Worm (Caenorhabditis elegans) whole organism, L4 larva: ENCODE measurements around the gene mlt-11.
A peak's percentile ranks its signal among the peaks of the same experiment; 100 is the strongest.

Experiments used
- F10B5.3 ChIP-seq: sonication (generic microtip); optimal IDR thresholded peaks from 2 replicates; lab custom pipeline; 2016; ENCODE audit warnings: mild to moderate bottlenecking, missing genetic modification characterization, missing compliant biosample characterization
- F37D6.2 ChIP-seq: sonication (generic microtip); optimal IDR thresholded peaks from 2 replicates; lab custom pipeline; 2016; ENCODE audit warnings: mild to moderate bottlenecking, missing genetic modification characterization, missing compliant biosample characterization
- F44E2.7 ChIP-seq: fragments of 200-800 bp; sonication (Bioruptor generic); IDR thresholded peaks from 2 replicates; pipeline ENCODE4 v2.1.2; 2022; ENCODE audit warnings: missing genetic modification characterization, missing compliant biosample characterization
- F49E8.2 ChIP-seq: sonication (generic microtip); optimal IDR thresholded peaks from 2 replicates; lab custom pipeline; 2016; ENCODE audit warnings: missing compliant biosample characterization, mild to moderate bottlenecking, missing genetic modification characterization, borderline replicate concordance
- T20F7.1 ChIP-seq: fragments of 200-800 bp; sonication (Bioruptor generic); optimal IDR thresholded peaks from 2 replicates; lab custom pipeline; 2018; ENCODE audit warnings: mild to moderate bottlenecking, missing genetic modification characterization, missing compliant biosample characterization
- Y105C5A.15 ChIP-seq: fragments of 200-800 bp; sonication (Bioruptor generic); IDR thresholded peaks from 2 replicates; pipeline ENCODE4 v1.3.6; 2022; ENCODE audit warnings: missing genetic modification characterization, missing compliant biosample characterization
- Y48G9A.11 ChIP-seq: fragments of 200-800 bp; sonication (Bioruptor generic); IDR thresholded peaks from 2 replicates; pipeline ENCODE4 v1.3.6; 2022; ENCODE audit warnings: missing genetic modification reagents, missing genetic modification characterization, missing compliant biosample characterization
- ZK546.5 ChIP-seq, 2 experiments: sonication (generic microtip); optimal IDR thresholded peaks; 2 replicates each; lab custom pipeline; 2017; ENCODE audit warnings: missing biosample characterization in 2 of 2, missing genetic modification characterization in 2 of 2
- aha-1 ChIP-seq: fragments of 150-350 bp; peaks from one replicate; lab custom pipeline; 2014; ENCODE audit warnings: missing biosample characterization, missing genetic modification characterization
- arid-1 ChIP-seq: fragments of 200-800 bp; sonication (Bioruptor generic); conservative IDR thresholded peaks from 2 replicates; pipeline ENCODE4 v1.3.6; 2022; ENCODE audit warnings: missing genetic modification reagents, missing genetic modification characterization, missing compliant biosample characterization
- attf-4 ChIP-seq: sonication (generic microtip); optimal IDR thresholded peaks from 3 replicates; lab custom pipeline; 2017; ENCODE audit warnings: missing biosample characterization, missing genetic modification characterization
- ceh-20 ChIP-seq: fragments of 200-800 bp; sonication (Bioruptor generic); IDR thresholded peaks from 2 replicates; pipeline ENCODE4 v1.3.6; 2022; ENCODE audit warnings: missing genetic modification reagents, missing genetic modification characterization, missing compliant biosample characterization
- ceh-44 ChIP-seq: fragments of 200-800 bp; sonication (Bioruptor generic); IDR thresholded peaks from 2 replicates; pipeline ENCODE4 v1.3.6; 2022; ENCODE audit warnings: missing genetic modification reagents, missing genetic modification characterization, missing compliant biosample characterization
- ctbp-1 ChIP-seq: fragments of 200-800 bp; sonication (Bioruptor generic); IDR thresholded peaks from 2 replicates; pipeline ENCODE4 v1.3.6; 2022; ENCODE audit warnings: missing genetic modification reagents, missing genetic modification characterization, missing compliant biosample characterization
- daf-16 ChIP-seq, 3 experiments: sonication (generic microtip); optimal IDR thresholded peaks; 2 replicates each; lab custom pipeline; 2016 to 2017; ENCODE audit warnings: missing genetic modification characterization in 3 of 3, missing genetic modification reagents in 3 of 3, mild to moderate bottlenecking in 2 of 3, missing compliant biosample characterization in 2 of 3, missing biosample characterization in 1 of 3, moderate library complexity in 1 of 3
- daf-19 ChIP-seq: fragments of 200-800 bp; sonication (Bioruptor generic); conservative IDR thresholded peaks from 2 replicates; pipeline ENCODE4 v1.3.6; 2022; ENCODE audit warnings: missing genetic modification characterization, missing compliant biosample characterization
- dmd-6 ChIP-seq: fragments of 200-800 bp; sonication (Bioruptor generic); IDR thresholded peaks from 2 replicates; pipeline ENCODE4 v1.3.6; 2022; ENCODE audit warnings: missing genetic modification reagents, missing genetic modification characterization, missing compliant biosample characterization
- dpl-1 ChIP-seq: fragments of 150-350 bp; optimal IDR thresholded peaks from 2 replicates; lab custom pipeline; 2014; ENCODE audit warnings: missing biosample characterization, missing genetic modification reagents, missing genetic modification characterization
- dve-1 ChIP-seq: sonication (generic microtip); optimal IDR thresholded peaks from 2 replicates; lab custom pipeline; 2017; ENCODE audit warnings: antibody characterized with exemption, mild to moderate bottlenecking, missing genetic modification characterization, missing compliant biosample characterization; ENCODE audit not compliant: insufficient read depth
- egl-43 ChIP-seq: fragments of 200-800 bp; sonication (Bioruptor generic); IDR thresholded peaks from 2 replicates; pipeline ENCODE4 v1.3.6; 2022; ENCODE audit warnings: missing genetic modification reagents, missing genetic modification characterization, missing compliant biosample characterization
- gei-8 ChIP-seq: fragments of 200-800 bp; sonication (Bioruptor generic); optimal IDR thresholded peaks from 2 replicates; lab custom pipeline; 2018; ENCODE audit warnings: mild to moderate bottlenecking, missing genetic modification characterization, missing compliant biosample characterization
- jun-1 ChIP-seq: fragments of 150-350 bp; optimal IDR thresholded peaks from 2 replicates; lab custom pipeline; 2014; ENCODE audit warnings: missing biosample characterization, missing genetic modification reagents, missing genetic modification characterization
- lin-13 ChIP-seq: fragments of 150-350 bp; optimal IDR thresholded peaks from 2 replicates; lab custom pipeline; 2014; ENCODE audit warnings: missing biosample characterization, missing genetic modification reagents, missing genetic modification characterization
- lin-15B ChIP-seq: fragments of 150-350 bp; sonication (generic microtip); optimal IDR thresholded peaks from 3 replicates; lab custom pipeline; 2014; ENCODE audit warnings: missing biosample characterization, missing genetic modification characterization
- lin-39 ChIP-seq: fragments of 150-350 bp; optimal IDR thresholded peaks from 2 replicates; lab custom pipeline; 2014; ENCODE audit warnings: missing biosample characterization, missing genetic modification reagents, missing genetic modification characterization
- lir-3 ChIP-seq: sonication (generic microtip); optimal IDR thresholded peaks from 2 replicates; lab custom pipeline; 2016; ENCODE audit warnings: mild to moderate bottlenecking, missing genetic modification characterization, missing compliant biosample characterization
- lsy-2 ChIP-seq, 2 experiments: fragments of 150-350 bp in 1 of 2; sonication (generic microtip) in 1 of 2; optimal IDR thresholded peaks; 2 replicates each; lab custom pipeline; 2014 to 2017; ENCODE audit warnings: missing biosample characterization in 2 of 2, missing genetic modification characterization in 2 of 2
- mdt-29 ChIP-seq: fragments of 200-800 bp; sonication (Bioruptor generic); IDR thresholded peaks from 2 replicates; pipeline ENCODE4 v1.3.6; 2022; ENCODE audit warnings: missing genetic modification reagents, missing genetic modification characterization, missing compliant biosample characterization
- nhr-11 ChIP-seq: fragments of 150-350 bp; optimal IDR thresholded peaks from 2 replicates; lab custom pipeline; 2014; ENCODE audit warnings: missing biosample characterization, missing genetic modification characterization
- nhr-111 ChIP-seq: fragments of 200-800 bp; sonication (Bioruptor generic); optimal IDR thresholded peaks from 2 replicates; lab custom pipeline; 2018; ENCODE audit warnings: mild to moderate bottlenecking, missing genetic modification characterization, missing compliant biosample characterization
- nhr-237 ChIP-seq: sonication (generic microtip); optimal IDR thresholded peaks from 2 replicates; lab custom pipeline; 2017; ENCODE audit warnings: missing biosample characterization, missing genetic modification characterization
- nhr-28 ChIP-seq: fragments of 150-350 bp; optimal IDR thresholded peaks from 2 replicates; lab custom pipeline; 2014; ENCODE audit warnings: missing biosample characterization, missing genetic modification characterization
- nhr-42 ChIP-seq: fragments of 200-800 bp; sonication (Bioruptor generic); IDR thresholded peaks from 2 replicates; pipeline ENCODE4 v1.3.6; 2022; ENCODE audit warnings: missing genetic modification characterization, missing compliant biosample characterization
- nhr-48 ChIP-seq: sonication (generic microtip); optimal IDR thresholded peaks from 2 replicates; lab custom pipeline; 2016; ENCODE audit warnings: mild to moderate bottlenecking, missing genetic modification characterization, missing compliant biosample characterization
- nhr-77 ChIP-seq: fragments of 150-350 bp; optimal IDR thresholded peaks from 2 replicates; lab custom pipeline; 2014; ENCODE audit warnings: missing biosample characterization, missing genetic modification characterization
- pha-4 ChIP-seq, 2 experiments: fragments of 150-350 bp in 1 of 2; fragments of 200-800 bp in 1 of 2; sonication (Bioruptor generic) in 1 of 2; IDR thresholded peaks in 1 of 2; optimal IDR thresholded peaks in 1 of 2; 2 replicates each; pipeline versions ENCODE4 v1.3.6 to Lab custom; 2014 to 2022; ENCODE audit warnings: missing genetic modification characterization in 2 of 2, missing genetic modification reagents in 2 of 2, missing biosample characterization in 1 of 2, missing compliant biosample characterization in 1 of 2
- php-3 ChIP-seq: fragments of 200-800 bp; sonication (Bioruptor generic); IDR thresholded peaks from 2 replicates; pipeline ENCODE4 v1.3.6; 2022; ENCODE audit warnings: missing genetic modification reagents, missing genetic modification characterization, missing compliant biosample characterization
- set-16 ChIP-seq: fragments of 200-800 bp; sonication (Bioruptor generic); IDR thresholded peaks from 2 replicates; pipeline ENCODE4 v1.3.6; 2022; ENCODE audit warnings: missing genetic modification reagents, missing genetic modification characterization, missing compliant biosample characterization
- snpc-1.2 ChIP-seq: fragments of 200-800 bp; sonication (Bioruptor generic); IDR thresholded peaks from 2 replicates; pipeline ENCODE4 v1.3.6; 2022; ENCODE audit warnings: missing genetic modification reagents, missing genetic modification characterization, missing compliant biosample characterization
- spr-3 ChIP-seq: fragments of 200-800 bp; sonication (Bioruptor generic); optimal IDR thresholded peaks from 2 replicates; lab custom pipeline; 2018; ENCODE audit warnings: mild to moderate bottlenecking, missing genetic modification characterization, missing compliant biosample characterization
- tag-97 ChIP-seq: fragments of 200-800 bp; sonication (Bioruptor generic); IDR thresholded peaks from 2 replicates; pipeline ENCODE4 v1.3.6; 2022; ENCODE audit warnings: missing genetic modification characterization, missing compliant biosample characterization
- tra-1 ChIP-seq: fragments of 200-800 bp; sonication (Bioruptor generic); IDR thresholded peaks from 2 replicates; pipeline ENCODE4 v1.3.6; 2022; ENCODE audit warnings: missing genetic modification reagents, missing genetic modification characterization, missing compliant biosample characterization
- unc-130 ChIP-seq: sonication (generic microtip); optimal IDR thresholded peaks from 2 replicates; lab custom pipeline; 2016; ENCODE audit warnings: missing genetic modification reagents, missing genetic modification characterization, missing compliant biosample characterization
- unc-39 ChIP-seq: sonication (generic microtip); optimal IDR thresholded peaks from 2 replicates; lab custom pipeline; 2017; ENCODE audit warnings: missing biosample characterization, missing genetic modification characterization
- unc-62 ChIP-seq, 3 experiments: fragments of 150-350 bp in 1 of 3; sonication (generic microtip); optimal IDR thresholded peaks in 2 of 3; peaks in 1 of 3; 1 replicate in 1 of 3; 2 replicates in 2 of 3; lab custom pipeline; 2014 to 2017; ENCODE audit warnings: missing biosample characterization in 3 of 3, missing genetic modification characterization in 3 of 3, missing genetic modification reagents in 3 of 3, missing genotype in 1 of 3
- zag-1 ChIP-seq: fragments of 150-350 bp; optimal IDR thresholded peaks from 2 replicates; lab custom pipeline; 2014; ENCODE audit warnings: missing biosample characterization, missing genetic modification characterization
- zfp-2 ChIP-seq: sonication (generic microtip); optimal IDR thresholded peaks from 2 replicates; lab custom pipeline; 2016; ENCODE audit warnings: mild to moderate bottlenecking, missing genetic modification characterization, missing compliant biosample characterization
- zfp-3 ChIP-seq: fragments of 200-800 bp; sonication (Bioruptor generic); conservative IDR thresholded peaks from 2 replicates; pipeline ENCODE4 v1.3.6; 2022; ENCODE audit warnings: missing genetic modification reagents, missing genetic modification characterization, missing compliant biosample characterization
- zip-11 ChIP-seq: fragments of 200-800 bp; sonication (Bioruptor generic); IDR thresholded peaks from 2 replicates; pipeline ENCODE4 v1.3.6; 2022; ENCODE audit warnings: missing genetic modification characterization, missing compliant biosample characterization
- ztf-7 ChIP-seq: fragments of 150-350 bp; optimal IDR thresholded peaks from 2 replicates; lab custom pipeline; 2014; ENCODE audit warnings: missing biosample characterization, missing genetic modification characterization

The mlt-11 gene

DNA sequence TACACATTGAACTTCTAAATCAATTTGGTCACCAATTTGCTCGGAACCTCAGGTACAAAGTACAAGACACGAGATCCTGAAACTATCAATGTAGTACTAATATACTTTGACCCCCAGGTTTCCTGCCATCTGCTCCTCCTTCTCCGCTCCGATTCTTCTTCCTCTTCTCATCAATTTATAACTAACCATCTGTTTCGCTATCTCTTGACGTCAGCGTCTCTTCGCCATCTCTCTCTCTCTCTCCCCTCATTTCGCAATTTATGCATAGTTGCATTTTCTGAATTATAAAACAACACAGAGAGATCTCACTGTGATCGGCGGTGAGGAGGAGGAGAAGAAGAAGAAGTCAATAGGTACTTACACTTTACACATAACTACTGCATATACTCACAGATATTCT is 44.7 kb downstream of the mlt-11 start (continued):
- no peak for TF ChIP-seq unc-130
- no peak for TF ChIP-seq Y48G9A.11 (GFP tag; lab: Robert Waterston, UW)
- TF ChIP-seq lsy-2 (tag; optimal IDR thresholded peaks at IDR 0.05; lab: Kevin White, UChicago) = peak in 1 of 2 experiments; percentile 49
- TF ChIP-seq unc-62 (GFP tag; optimal IDR thresholded peaks at IDR 0.05 in 1 of 2; lab: Kevin White, UChicago) = peak in 1 of 2 experiments; percentile 15
- no peak for TF ChIP-seq unc-62 (tag; optimal IDR thresholded peaks at IDR 0.05; lab: Kevin White, UChicago)
- no peak for TF ChIP-seq ceh-44
- no peak for TF ChIP-seq attf-4
- TF ChIP-seq snpc-1.2 (GFP tag; lab: Robert Waterston, UW) = no peak
- no peak for TF ChIP-seq F37D6.2 (tag; lab: Kevin White, UChicago)
- TF ChIP-seq ctbp-1 (GFP tag; lab: Robert Waterston, UW) = 0 out of 2 replicates have a peak, but pooled peaks have one; percentile 8
- peak; percentile 41; the same call in 1 of the 2 replicates for TF ChIP-seq ceh-20 (GFP tag; lab: Robert Waterston, UW)
- no peak for TF ChIP-seq lir-3 (tag; lab: Kevin White, UChicago)
- no peak for TF ChIP-seq nhr-48
- no peak for TF ChIP-seq zfp-2 (tag; lab: Kevin White, UChicago)
- no peak for TF ChIP-seq daf-16 (GFP tag; optimal IDR thresholded peaks at IDR 0.05; lab: Kevin White, UChicago)
- TF ChIP-seq daf-16 (tag; optimal IDR thresholded peaks at IDR 0.05; lab: Kevin White, UChicago) = peak; percentile 20
- no peak for TF ChIP-seq F10B5.3
- no peak for TF ChIP-seq tag-97 (GFP tag; lab: Robert Waterston, UW)
- TF ChIP-seq F49E8.2 = no peak
- TF ChIP-seq arid-1 = no peak
- TF ChIP-seq nhr-28 (tag; lab: Kevin White, UChicago) = peak; percentile 40
- TF ChIP-seq dve-1 (tag; lab: Kevin White, UChicago) = no peak
- no peak for TF ChIP-seq nhr-111 (GFP tag; lab: Kevin White, UChicago)
- TF ChIP-seq tra-1 = no peak
- TF ChIP-seq ztf-7 = no peak
- TF ChIP-seq pha-4 (GFP tag; IDR thresholded peaks at IDR 0.05; lab: Robert Waterston, UW) = no peak
- TF ChIP-seq pha-4 (tag; optimal IDR thresholded peaks at IDR 0.05; lab: Kevin White, UChicago) = no peak
- TF ChIP-seq T20F7.1 (GFP tag; lab: Kevin White, UChicago) = no peak
- TF ChIP-seq lin-39 = no peak
- TF ChIP-seq jun-1 (tag; lab: Kevin White, UChicago) = no peak
- no peak for TF ChIP-seq nhr-77
- TF ChIP-seq php-3 (GFP tag; lab: Robert Waterston, UW) = no peak
- TF ChIP-seq spr-3 = no peak
- no peak for TF ChIP-seq nhr-237 (tag; lab: Kevin White, UChicago)
- TF ChIP-seq dpl-1 (GFP tag; lab: Kevin White, UChicago) = peak; percentile 10
- TF ChIP-seq nhr-11 (tag; lab: Kevin White, UChicago) = peak; percentile 39
- TF ChIP-seq lin-13 (GFP tag; lab: Kevin White, UChicago) = no peak
- TF ChIP-seq daf-19 (GFP tag; lab: Robert Waterston, UW) = no peak
- no peak for TF ChIP-seq F44E2.7
- TF ChIP-seq gei-8 (GFP tag; lab: Kevin White, UChicago) = no peak
- no peak for TF ChIP-seq Y105C5A.15 (GFP tag; lab: Robert Waterston, UW)

- no peak for TF ChIP-seq lin-15B (tag; lab: Kevin White, UChicago)
- TF ChIP-seq F37D6.2 (tag; lab: Kevin White, UChicago) = no peak
- TF ChIP-seq egl-43 (GFP tag; lab: Robert Waterston, UW) = no peak
- peak; percentile 73 for TF ChIP-seq nhr-77
- TF ChIP-seq set-16 (GFP tag; lab: Robert Waterston, UW) = no peak
- TF ChIP-seq mdt-29 (GFP tag; lab: Robert Waterston, UW) = no peak
- no peak for TF ChIP-seq ZK546.5 (tag; optimal IDR thresholded peaks at IDR 0.05; lab: Kevin White, UChicago)
- TF ChIP-seq zfp-3 (GFP tag; lab: Robert Waterston, UW) = no peak
- peak; percentile 96 for TF ChIP-seq dve-1 (tag; lab: Kevin White, UChicago)
- no peak for TF ChIP-seq Y48G9A.11 (GFP tag; lab: Robert Waterston, UW)
- TF ChIP-seq lin-13 (GFP tag; lab: Kevin White, UChicago) = no peak
- TF ChIP-seq unc-39 (tag; lab: Kevin White, UChicago) = no peak
- no peak for TF ChIP-seq zip-11 (GFP tag; lab: Robert Waterston, UW)
- TF ChIP-seq aha-1 (tag; lab: Kevin White, UChicago) = peak; percentile 99
- TF ChIP-seq dmd-6 (GFP tag; lab: Robert Waterston, UW) = peak; percentile 84
- TF ChIP-seq zag-1 = no peak
- no peak for TF ChIP-seq nhr-42
Observed at ce11 chrV:20712318-20712993, 45.5 kb downstream of the mlt-11 start.
